Worm (Caenorhabditis elegans) whole organism, L1 larva: ENCODE measurements around the gene dhs-31.
A peak's percentile ranks its signal among the peaks of the same experiment; 100 is the strongest.

ENCODE experiments used
- C04F5.9 ChIP-seq: sonication (generic microtip); optimal IDR thresholded peaks from 2 replicates; lab custom pipeline; 2016; ENCODE audit warnings: missing genetic modification characterization, missing compliant biosample characterization
- C34B4.2 ChIP-seq: sonication (generic microtip); optimal IDR thresholded peaks from 2 replicates; lab custom pipeline; 2017; ENCODE audit warnings: mild to moderate bottlenecking, missing genetic modification characterization, missing compliant biosample characterization
- Y116A8C.19 ChIP-seq: sonication (generic microtip); optimal IDR thresholded peaks from 2 replicates; lab custom pipeline; 2016; ENCODE audit warnings: missing compliant biosample characterization, missing genetic modification characterization, borderline replicate concordance
- aha-1 ChIP-seq: fragments of 150-350 bp; optimal IDR thresholded peaks from 2 replicates; lab custom pipeline; 2014; ENCODE audit warnings: missing biosample characterization, missing genetic modification characterization
- alr-1 ChIP-seq: fragments of 200-800 bp; sonication (Bioruptor generic); optimal IDR thresholded peaks from 2 replicates; lab custom pipeline; 2018; ENCODE audit warnings: borderline replicate concordance, mild to moderate bottlenecking, missing genetic modification characterization, missing compliant biosample characterization
- aly-2 ChIP-seq: fragments of 150-350 bp; optimal IDR thresholded peaks from 2 replicates; lab custom pipeline; 2014; ENCODE audit warnings: missing biosample characterization, missing genetic modification characterization
- blmp-1 ChIP-seq: fragments of 150-350 bp; optimal IDR thresholded peaks from 2 replicates; lab custom pipeline; 2014; ENCODE audit warnings: missing biosample characterization, missing genetic modification characterization
- ceh-63 ChIP-seq: fragments of 200-800 bp; sonication (Bioruptor generic); optimal IDR thresholded peaks from 2 replicates; lab custom pipeline; 2018; ENCODE audit warnings: mild to moderate bottlenecking, missing genetic modification characterization, missing compliant biosample characterization
- dsc-1 ChIP-seq: sonication (generic microtip); optimal IDR thresholded peaks from 2 replicates; lab custom pipeline; 2016; ENCODE audit warnings: mild to moderate bottlenecking, missing genetic modification characterization, missing compliant biosample characterization
- efl-1 ChIP-seq, 4 experiments: fragments of 150-350 bp; optimal IDR thresholded peaks in 3 of 4; peaks in 1 of 4; 1 replicate in 1 of 4; 2 replicates in 3 of 4; lab custom pipeline; 2014; ENCODE audit warnings: missing biosample characterization in 2 of 4, missing genetic modification characterization in 2 of 4, missing genetic modification reagents in 2 of 4
- efl-3 ChIP-seq: fragments of 200-800 bp; sonication (Bioruptor generic); optimal IDR thresholded peaks from 2 replicates; lab custom pipeline; 2018; ENCODE audit warnings: mild to moderate bottlenecking, missing genetic modification characterization, missing compliant biosample characterization
- egl-13 ChIP-seq: sonication (generic microtip); optimal IDR thresholded peaks from 2 replicates; lab custom pipeline; 2016; ENCODE audit warnings: missing genotype, missing genetic modification reagents, missing genetic modification characterization, missing compliant biosample characterization
- elt-3 ChIP-seq, 6 experiments: fragments of 150-350 bp in 1 of 6; sonication (generic microtip); optimal IDR thresholded peaks; 2 replicates each; lab custom pipeline; 2017 to 2018; ENCODE audit warnings: missing biosample characterization in 6 of 6, missing genetic modification characterization in 6 of 6, inconsistent platforms in 1 of 6
- fkh-4 ChIP-seq: sonication (generic microtip); optimal IDR thresholded peaks from 2 replicates; lab custom pipeline; 2016; ENCODE audit warnings: missing compliant biosample characterization, missing genetic modification characterization, borderline replicate concordance
- fkh-8 ChIP-seq: sonication (generic microtip); optimal IDR thresholded peaks from 2 replicates; lab custom pipeline; 2016; ENCODE audit warnings: mild to moderate bottlenecking, missing genetic modification characterization, missing compliant biosample characterization
- fos-1 ChIP-seq: fragments of 150-350 bp; optimal IDR thresholded peaks from 2 replicates; lab custom pipeline; 2014; ENCODE audit warnings: missing biosample characterization, missing genetic modification characterization
- grh-1 ChIP-seq: fragments of 200-800 bp; sonication (Bioruptor generic); IDR thresholded peaks from 2 replicates; pipeline ENCODE4 v1.3.6; 2022; ENCODE audit warnings: missing genetic modification reagents, missing genetic modification characterization, missing compliant biosample characterization
- hlh-4 ChIP-seq: sonication (generic microtip); optimal IDR thresholded peaks from 2 replicates; lab custom pipeline; 2016; ENCODE audit warnings: mild to moderate bottlenecking, missing genetic modification characterization, missing compliant biosample characterization
- lin-15B ChIP-seq: fragments of 150-350 bp; sonication (generic microtip); optimal IDR thresholded peaks from 3 replicates; lab custom pipeline; 2014; ENCODE audit warnings: missing biosample characterization, missing genetic modification characterization
- lin-35 ChIP-seq, 2 experiments: fragments of 150-350 bp; optimal IDR thresholded peaks; 2 replicates each; lab custom pipeline; 2014; ENCODE audit warnings: missing biosample characterization in 2 of 2, missing genetic modification characterization in 2 of 2, missing genetic modification reagents in 2 of 2
- lin-39 ChIP-seq: fragments of 150-350 bp; optimal IDR thresholded peaks from 2 replicates; lab custom pipeline; 2014; ENCODE audit warnings: missing biosample characterization, missing genetic modification reagents, missing genetic modification characterization
- lir-3 ChIP-seq: sonication (generic microtip); optimal IDR thresholded peaks from 2 replicates; lab custom pipeline; 2016; ENCODE audit warnings: mild to moderate bottlenecking, missing genetic modification characterization, moderate library complexity, missing compliant biosample characterization; ENCODE audit not compliant: poor library complexity
- lsy-2 ChIP-seq, 2 experiments: fragments of 150-350 bp; optimal IDR thresholded peaks; 2 replicates each; lab custom pipeline; 2014; ENCODE audit warnings: missing biosample characterization in 2 of 2, missing genetic modification characterization in 2 of 2
- mdl-1 ChIP-seq, 2 experiments: fragments of 150-350 bp; optimal IDR thresholded peaks; 2 replicates each; lab custom pipeline; 2014 to 2017; ENCODE audit warnings: missing biosample characterization in 2 of 2, missing genetic modification characterization in 2 of 2, inconsistent platforms in 1 of 2
- mep-1 ChIP-seq: fragments of 150-350 bp; optimal IDR thresholded peaks from 2 replicates; lab custom pipeline; 2014; ENCODE audit warnings: missing biosample characterization, missing genetic modification characterization
- nhr-11 ChIP-seq: fragments of 150-350 bp; optimal IDR thresholded peaks from 2 replicates; lab custom pipeline; 2014; ENCODE audit warnings: missing biosample characterization, missing genetic modification characterization
- nhr-20 ChIP-seq: sonication (generic microtip); optimal IDR thresholded peaks from 2 replicates; lab custom pipeline; 2016; ENCODE audit warnings: mild to moderate bottlenecking, missing genetic modification characterization, missing compliant biosample characterization
- nhr-237 ChIP-seq: fragments of 150-350 bp; optimal IDR thresholded peaks from 2 replicates; lab custom pipeline; 2014; ENCODE audit warnings: missing biosample characterization, missing genetic modification characterization
- nhr-28 ChIP-seq: fragments of 150-350 bp; optimal IDR thresholded peaks from 2 replicates; lab custom pipeline; 2014; ENCODE audit warnings: missing biosample characterization, missing genetic modification characterization
- nhr-84 ChIP-seq: sonication (generic microtip); optimal IDR thresholded peaks from 2 replicates; lab custom pipeline; 2017; ENCODE audit warnings: missing biosample characterization, missing genetic modification characterization
- nhr-90 ChIP-seq: sonication (generic microtip); optimal IDR thresholded peaks from 2 replicates; lab custom pipeline; 2016; ENCODE audit warnings: mild to moderate bottlenecking, missing genetic modification characterization, missing compliant biosample characterization; ENCODE audit not compliant: poor library complexity
- pag-3 ChIP-seq: sonication (generic microtip); optimal IDR thresholded peaks from 2 replicates; lab custom pipeline; 2017; ENCODE audit warnings: missing genetic modification characterization, mild to moderate bottlenecking, missing compliant biosample characterization, antibody characterized with exemption, borderline replicate concordance; ENCODE audit not compliant: insufficient read depth
- pqm-1 ChIP-seq: sonication (generic microtip); optimal IDR thresholded peaks from 3 replicates; lab custom pipeline; 2017; ENCODE audit warnings: missing biosample characterization, missing genetic modification characterization
- skn-1 ChIP-seq: fragments of 150-350 bp; optimal IDR thresholded peaks from 2 replicates; lab custom pipeline; 2014; ENCODE audit warnings: missing biosample characterization, missing genetic modification characterization
- snu-23 ChIP-seq: sonication (generic microtip); optimal IDR thresholded peaks from 2 replicates; lab custom pipeline; 2016; ENCODE audit warnings: missing genetic modification characterization, missing compliant biosample characterization
- sox-4 ChIP-seq: sonication (generic microtip); optimal IDR thresholded peaks from 2 replicates; lab custom pipeline; 2016; ENCODE audit warnings: missing genetic modification characterization, missing compliant biosample characterization
- sup-37 ChIP-seq: fragments of 200-800 bp; sonication (Bioruptor generic); optimal IDR thresholded peaks from 2 replicates; lab custom pipeline; 2018; ENCODE audit warnings: mild to moderate bottlenecking, missing genetic modification characterization, missing compliant biosample characterization
- swsn-7 ChIP-seq: sonication (generic microtip); optimal IDR thresholded peaks from 2 replicates; lab custom pipeline; 2016; ENCODE audit warnings: missing genetic modification characterization, missing compliant biosample characterization
- tbx-2 ChIP-seq: sonication (generic microtip); optimal IDR thresholded peaks from 2 replicates; lab custom pipeline; 2016; ENCODE audit warnings: missing genetic modification characterization, missing compliant biosample characterization
- unc-30 ChIP-seq: sonication (generic microtip); optimal IDR thresholded peaks from 2 replicates; lab custom pipeline; 2017; ENCODE audit warnings: missing biosample characterization, missing genetic modification characterization
- unc-86 ChIP-seq: sonication (generic microtip); optimal IDR thresholded peaks from 2 replicates; lab custom pipeline; 2016; ENCODE audit warnings: missing genetic modification characterization, missing compliant biosample characterization
- unc-98 ChIP-seq: fragments of 200-800 bp; sonication (Bioruptor generic); IDR thresholded peaks from 2 replicates; pipeline ENCODE4 v1.3.6; 2022; ENCODE audit warnings: missing genetic modification characterization, missing compliant biosample characterization
- zip-4 ChIP-seq: fragments of 200-800 bp; sonication (Bioruptor generic); optimal IDR thresholded peaks from 2 replicates; lab custom pipeline; 2018; ENCODE audit warnings: mild to moderate bottlenecking, missing genetic modification characterization, moderate library complexity, missing compliant biosample characterization

The dhs-31 gene

ce11 chrIV:9998487-9999218 lies 42.0 kb downstream of the dhs-31 start, which contains the start of gene pyp-1 (continued):
- TF ChIP-seq efl-1 (optimal IDR thresholded peaks at IDR 0.05; lab: Kevin White, UChicago) (no peak), efl-1 (GFP tag; optimal IDR thresholded peaks at IDR 0.05 in 1 of 2; lab: Kevin White, UChicago) (peak in 1 of 2 experiments; percentile 28), swsn-7 (no peak), unc-98 (GFP tag; lab: Robert Waterston, UW) (no peak), lsy-2 (tag; optimal IDR thresholded peaks at IDR 0.05; lab: Kevin White, UChicago) (peak; percentile 11 to 72), pag-3 (tag; lab: Kevin White, UChicago) (no peak), nhr-237 (tag; lab: Kevin White, UChicago) (no peak), sup-37 (GFP tag; lab: Kevin White, UChicago) (no peak), C04F5.9 (tag; lab: Kevin White, UChicago) (no peak), lin-39 (tag; lab: Kevin White, UChicago) (no peak), snu-23 (peak; percentile 26), elt-3 (tag; optimal IDR thresholded peaks at IDR 0.05; lab: Kevin White, UChicago) (no peak), aha-1 (tag; lab: Kevin White, UChicago) (no peak), fos-1 (tag; lab: Kevin White, UChicago) (no peak), pqm-1 (tag; lab: Kevin White, UChicago) (no peak), zip-4 (GFP tag; lab: Kevin White, UChicago) (no peak), unc-86 (tag; lab: Kevin White, UChicago) (no peak), skn-1 (tag; lab: Kevin White, UChicago) (no peak), lin-15B (tag; lab: Kevin White, UChicago) (no peak), hlh-4 (tag; lab: Kevin White, UChicago) (no peak), ceh-63 (GFP tag; lab: Kevin White, UChicago) (no peak), Y116A8C.19 (tag; lab: Kevin White, UChicago) (no peak), egl-13 (tag; lab: Kevin White, UChicago) (no peak), nhr-28 (tag; lab: Kevin White, UChicago) (no peak), mep-1 (peak; percentile 46), lir-3 (tag; lab: Kevin White, UChicago) (no peak), unc-30 (no peak), efl-3 (GFP tag; lab: Kevin White, UChicago) (no peak), mdl-1 (tag; optimal IDR thresholded peaks at IDR 0.05; lab: Kevin White, UChicago) (peak in 1 of 2 experiments; percentile 28), nhr-20 (tag; lab: Kevin White, UChicago) (no peak), tbx-2 (tag; lab: Kevin White, UChicago) (no peak), sox-4 (no peak), fkh-4 (tag; lab: Kevin White, UChicago) (no peak), nhr-84 (no peak), lin-35 (GFP tag; optimal IDR thresholded peaks at IDR 0.05; lab: Kevin White, UChicago) (peak; percentile 10 to 14), fkh-8 (tag; lab: Kevin White, UChicago) (no peak), nhr-90 (no peak), aly-2 (tag; lab: Kevin White, UChicago) (no peak), blmp-1 (tag; lab: Kevin White, UChicago) (peak; percentile 25), nhr-11 (tag; lab: Kevin White, UChicago) (no peak), dsc-1 (tag; lab: Kevin White, UChicago) (no peak), grh-1 (no peak), C34B4.2 (tag; lab: Kevin White, UChicago) (no peak), alr-1 (tag; lab: Kevin White, UChicago) (no peak)
- TF ChIP-seq, all 84 proteins: peak for 15
